Worm (Caenorhabditis elegans) whole organism, L1 larva: ENCODE data around the gene R09H10.6.

ENCODE experiments used
- ama-1 ChIP-seq: fragments of 150-350 bp; optimal IDR thresholded peaks from 2 replicates; lab custom pipeline; 2014
- ceh-82 ChIP-seq, 3 experiments: fragments of 150-350 bp in 1 of 3; sonication (generic microtip) in 2 of 3; optimal IDR thresholded peaks; 2 replicates each; lab custom pipeline; 2014 to 2017; ENCODE audit warnings: missing biosample characterization in 3 of 3, missing genetic modification characterization in 3 of 3
- ces-1 ChIP-seq: fragments of 150-350 bp; optimal IDR thresholded peaks from 2 replicates; lab custom pipeline; 2014; ENCODE audit warnings: missing biosample characterization, missing genetic modification reagents, missing genetic modification characterization
- isw-1 ChIP-seq: fragments of 200-800 bp; sonication (Bioruptor generic); IDR thresholded peaks from 2 replicates; pipeline ENCODE4 v1.3.6; 2022; ENCODE audit warnings: missing genetic modification characterization, missing compliant biosample characterization
- nhr-11 ChIP-seq: fragments of 150-350 bp; optimal IDR thresholded peaks from 2 replicates; lab custom pipeline; 2014; ENCODE audit warnings: missing biosample characterization, missing genetic modification characterization
- nhr-237 ChIP-seq: fragments of 150-350 bp; optimal IDR thresholded peaks from 2 replicates; lab custom pipeline; 2014; ENCODE audit warnings: missing biosample characterization, missing genetic modification characterization
- pag-3 ChIP-seq: sonication (generic microtip); optimal IDR thresholded peaks from 2 replicates; lab custom pipeline; 2017; ENCODE audit warnings: missing genetic modification characterization, mild to moderate bottlenecking, missing compliant biosample characterization, antibody characterized with exemption, borderline replicate concordance; ENCODE audit not compliant: insufficient read depth
- skn-1 ChIP-seq: fragments of 150-350 bp; optimal IDR thresholded peaks from 2 replicates; lab custom pipeline; 2014; ENCODE audit warnings: missing biosample characterization, missing genetic modification characterization
- sup-37 ChIP-seq: fragments of 200-800 bp; sonication (Bioruptor generic); optimal IDR thresholded peaks from 2 replicates; lab custom pipeline; 2018; ENCODE audit warnings: mild to moderate bottlenecking, missing genetic modification characterization, missing compliant biosample characterization
- ztf-11 ChIP-seq, 2 experiments: sonication (generic microtip); optimal IDR thresholded peaks; 2 replicates each; lab custom pipeline; 2016 to 2017; ENCODE audit warnings: missing genetic modification characterization in 2 of 2, missing biosample characterization in 1 of 2, missing compliant biosample characterization in 1 of 2

DNA sequence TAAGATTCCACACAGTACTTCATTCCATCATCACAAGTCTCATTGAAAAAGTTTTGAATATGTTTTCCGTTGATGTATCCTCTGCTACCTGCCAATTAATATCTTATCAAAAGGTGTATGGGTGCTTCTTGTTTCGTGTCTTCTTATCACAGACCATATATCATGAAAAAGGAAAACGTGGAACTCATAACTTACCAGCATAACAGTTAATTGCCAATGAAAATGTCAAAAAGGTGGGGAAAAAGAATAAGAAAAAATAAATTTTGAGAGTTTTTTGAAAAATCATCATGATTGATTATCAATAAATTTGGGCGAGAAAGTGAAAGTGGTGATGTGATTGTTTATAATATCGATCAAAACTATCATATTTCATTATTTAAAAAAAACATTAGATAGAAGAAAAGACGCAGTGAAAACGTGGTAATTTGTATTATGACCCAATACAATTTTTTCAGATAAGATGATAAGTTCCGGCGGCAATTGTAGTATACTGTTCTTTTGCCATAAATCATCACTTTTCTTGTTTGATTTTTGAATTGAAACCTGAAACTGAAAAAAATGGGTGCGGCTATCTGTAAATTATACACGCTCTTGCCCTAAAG is 22.7 kb downstream of the R09H10.6 start, which contains the start of gene F56C4.4:
- TF ChIP-seq ces-1 (GFP tag; lab: Kevin White, UChicago): no peak
- no peak for TF ChIP-seq nhr-11
- no peak for TF ChIP-seq ceh-82 (tag; optimal IDR thresholded peaks at IDR 0.05; lab: Kevin White, UChicago)
- TF ChIP-seq skn-1: no peak
- TF ChIP-seq nhr-237: no peak
- TF ChIP-seq ama-1: no peak
- no peak for TF ChIP-seq sup-37
- no peak for TF ChIP-seq ztf-11 (tag; optimal IDR thresholded peaks at IDR 0.05; lab: Kevin White, UChicago)
- TF ChIP-seq pag-3 (tag; lab: Kevin White, UChicago): no peak
- no peak for TF ChIP-seq isw-1
